Worm (Caenorhabditis elegans) whole organism, L3 larva: ENCODE measurements around the gene tag-196.

Experiments
- ama-1 ChIP-seq: fragments of 150-350 bp; optimal IDR thresholded peaks from 2 replicates; lab custom pipeline; 2018
- ceh-82 ChIP-seq: fragments of 150-350 bp; optimal IDR thresholded peaks from 2 replicates; lab custom pipeline; 2014; ENCODE audit warnings: missing biosample characterization, missing genetic modification characterization
- daf-12 ChIP-seq: fragments of 150-350 bp; optimal IDR thresholded peaks from 2 replicates; lab custom pipeline; 2014; ENCODE audit warnings: missing biosample characterization, missing genetic modification reagents, missing genetic modification characterization
- elt-1 ChIP-seq: fragments of 150-350 bp; optimal IDR thresholded peaks from 2 replicates; lab custom pipeline; 2014; ENCODE audit warnings: missing biosample characterization, missing genetic modification characterization
- elt-2 ChIP-seq: sonication (generic microtip); optimal IDR thresholded peaks from 2 replicates; lab custom pipeline; 2016; ENCODE audit warnings: missing genetic modification reagents, mild to moderate bottlenecking, missing genetic modification characterization, missing compliant biosample characterization
- mdl-1 ChIP-seq: fragments of 150-350 bp; optimal IDR thresholded peaks from 2 replicates; lab custom pipeline; 2014; ENCODE audit warnings: missing biosample characterization, missing genetic modification characterization
- nhr-237 ChIP-seq: fragments of 150-350 bp; optimal IDR thresholded peaks from 2 replicates; lab custom pipeline; 2014; ENCODE audit warnings: missing biosample characterization, missing genetic modification characterization
- nhr-25 ChIP-seq: sonication (generic microtip); optimal IDR thresholded peaks from 2 replicates; lab custom pipeline; 2017; ENCODE audit warnings: missing biosample characterization, missing genetic modification characterization
- nhr-43 ChIP-seq: sonication (generic microtip); optimal IDR thresholded peaks from 2 replicates; lab custom pipeline; 2016; ENCODE audit warnings: mild to moderate bottlenecking, missing genetic modification characterization, missing compliant biosample characterization; ENCODE audit not compliant: poor library complexity, severe bottlenecking
- pqm-1 ChIP-seq: fragments of 150-350 bp; optimal IDR thresholded peaks from 2 replicates; lab custom pipeline; 2017; ENCODE audit warnings: missing biosample characterization, missing genetic modification characterization, inconsistent platforms
- tbx-2 ChIP-seq: sonication (generic microtip); optimal IDR thresholded peaks from 2 replicates; lab custom pipeline; 2016; ENCODE audit warnings: mild to moderate bottlenecking, missing genetic modification characterization, missing compliant biosample characterization

- TF ChIP-seq nhr-43 (tag; lab: Kevin White, UChicago) (no peak), nhr-25 (tag; lab: Kevin White, UChicago) (no peak), elt-2 (tag; lab: Kevin White, UChicago) (no peak), elt-1 (no peak), daf-12 (tag; lab: Kevin White, UChicago) (no peak), ama-1 (lab: Kevin White, UChicago) (no peak), mdl-1 (tag; lab: Kevin White, UChicago) (no peak), pqm-1 (tag; lab: Kevin White, UChicago) (no peak), tbx-2 (tag; lab: Kevin White, UChicago) (no peak), ceh-82 (tag; lab: Kevin White, UChicago) (no peak), nhr-237 (tag; lab: Kevin White, UChicago) (no peak)
Observed at ce11 chrV:8637666-8638271, 43.1 kb downstream of the tag-196 start, which contains the start of the genes F28A12.10 and acd-4.
